Worm (Caenorhabditis elegans) whole organism, L4/young adult: Measurements from ENCODE around the gene C01B10.7.

Experiments used
- W03F9.2 ChIP-seq: fragments of 150-350 bp; optimal IDR thresholded peaks from 2 replicates; lab custom pipeline; 2014; ENCODE audit warnings: missing biosample characterization, missing genetic modification characterization
- dao-5 ChIP-seq: sonication (generic microtip); optimal IDR thresholded peaks from 2 replicates; lab custom pipeline; 2016; ENCODE audit warnings: missing genotype, missing genetic modification characterization, moderate library complexity, missing compliant biosample characterization
- him-1 ChIP-seq: sonication (generic microtip); optimal IDR thresholded peaks from 2 replicates; lab custom pipeline; 2016; ENCODE audit warnings: missing genotype, missing genetic modification reagents, missing genetic modification characterization, missing compliant biosample characterization

DNA sequence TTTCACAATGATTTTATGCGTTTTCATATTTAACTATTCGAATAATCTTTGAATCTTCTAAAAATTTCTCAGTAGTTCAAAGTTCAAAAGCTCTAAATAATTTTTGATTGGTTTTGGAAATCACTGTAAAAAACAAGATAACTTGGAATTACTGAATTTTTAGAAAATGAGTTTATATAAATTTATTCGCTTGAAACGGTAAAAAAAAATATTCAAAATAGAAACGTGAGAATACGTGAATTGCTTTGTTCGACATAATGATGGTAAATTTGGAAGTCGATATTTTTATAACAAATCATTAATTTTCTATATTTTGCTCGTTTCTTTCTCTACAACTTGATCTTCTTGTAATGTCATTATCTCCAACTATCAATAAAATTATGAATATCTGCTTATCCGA, 15.0 kb upstream of the C01B10.7 start, which contains the start of gene C01B10.44:
- TF ChIP-seq him-1 (tag; lab: Kevin White, UChicago) (no peak), W03F9.2 (tag; lab: Kevin White, UChicago) (no peak), dao-5 (no peak)
